Worm (Caenorhabditis elegans) whole organism, late embryonic: Measurements from ENCODE around the gene C50D2.1.
"Not testable (repeated sequence)": the region's sequence is repeated elsewhere in the genome, so short reads cannot be mapped to it uniquely, and the experiment has no call there.

Source experiments
- F13H6.1 ChIP-seq: sonication (generic microtip); optimal IDR thresholded peaks from 2 replicates; lab custom pipeline; 2016; ENCODE audit warnings: missing genetic modification characterization, missing compliant biosample characterization
- K02D7.2 ChIP-seq: sonication (generic microtip); optimal IDR thresholded peaks from 2 replicates; lab custom pipeline; 2017; ENCODE audit warnings: mild to moderate bottlenecking, missing genetic modification characterization, missing compliant biosample characterization
- ceh-30 ChIP-seq: fragments of 150-350 bp; optimal IDR thresholded peaks from 2 replicates; lab custom pipeline; 2014; ENCODE audit warnings: missing biosample characterization, missing genetic modification characterization
- ceh-6 ChIP-seq: fragments of 200-800 bp; sonication (Bioruptor generic); optimal IDR thresholded peaks from 2 replicates; lab custom pipeline; 2018; ENCODE audit warnings: mild to moderate bottlenecking, missing genetic modification characterization, missing compliant biosample characterization
- elt-2 ChIP-seq: sonication (generic microtip); optimal IDR thresholded peaks from 2 replicates; lab custom pipeline; 2016; ENCODE audit warnings: missing genetic modification reagents, missing genetic modification characterization, missing compliant biosample characterization
- elt-4 ChIP-seq: sonication (generic microtip); optimal IDR thresholded peaks from 2 replicates; lab custom pipeline; 2016; ENCODE audit warnings: missing genetic modification characterization, missing compliant biosample characterization
- rnt-1 ChIP-seq: sonication (generic microtip); optimal IDR thresholded peaks from 2 replicates; lab custom pipeline; 2016; ENCODE audit warnings: missing genetic modification characterization, missing compliant biosample characterization

- TF ChIP-seq ceh-6; elt-2 (tag; lab: Kevin White, UChicago); elt-4 (tag; lab: Kevin White, UChicago); rnt-1 (tag; lab: Kevin White, UChicago); K02D7.2 (tag; lab: Kevin White, UChicago); F13H6.1 (tag; lab: Kevin White, UChicago); ceh-30 (tag; lab: Kevin White, UChicago): not testable (repeated sequence)
Observed at ce11 chrII:98894-99293, 12.5 kb upstream of the C50D2.1 start, which contains the start of gene C50D2.10.
